Worm (Caenorhabditis elegans) whole organism, early embryonic: Measurements from ENCODE around the gene taf-11.3.

Experiments used
- F13C5.2 ChIP-seq: sonication (generic microtip); optimal IDR thresholded peaks from 2 replicates; lab custom pipeline; 2017; ENCODE audit warnings: mild to moderate bottlenecking, missing genetic modification characterization, inconsistent platforms, missing compliant biosample characterization
- ceh-13 ChIP-seq: fragments of 200-800 bp; sonication (Bioruptor generic); optimal IDR thresholded peaks from 2 replicates; lab custom pipeline; 2018; ENCODE audit warnings: mild to moderate bottlenecking, missing genetic modification characterization, missing compliant biosample characterization
- flt-1 ChIP-seq: fragments of 200-800 bp; sonication (Bioruptor generic); IDR thresholded peaks from 2 replicates; pipeline ENCODE4 v1.3.6; 2022; ENCODE audit warnings: missing genetic modification characterization, missing compliant biosample characterization

ce11 chrIII:10521219-10521618, 16.2 kb upstream of the taf-11.3 start:
- no peak for TF ChIP-seq flt-1 (GFP tag; lab: Robert Waterston, UW)
- TF ChIP-seq F13C5.2 (tag; lab: Kevin White, UChicago), result no peak
- no peak for TF ChIP-seq ceh-13 (GFP tag; lab: Kevin White, UChicago)
